Worm (Caenorhabditis elegans): ENCODE data around the gene aagr-1.

DNA sequence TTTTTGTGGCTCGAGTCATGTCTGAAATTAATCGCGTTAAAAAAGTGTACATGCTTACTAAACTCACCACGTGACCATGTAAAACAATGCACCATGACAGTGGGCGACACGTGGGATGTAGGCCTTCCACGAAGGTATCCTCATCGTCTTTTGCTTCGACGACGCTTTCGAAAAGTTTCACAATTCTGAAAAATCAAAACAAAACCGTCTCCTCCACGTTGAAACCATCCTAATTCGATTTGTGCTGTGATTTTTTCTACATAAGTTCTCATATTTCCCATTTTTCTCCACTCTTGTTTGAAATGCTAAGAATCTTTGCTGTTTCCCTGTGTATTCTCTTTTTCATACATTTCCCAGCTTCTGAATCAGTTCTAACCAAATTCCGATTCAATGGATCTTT is 11.7 kb upstream of the aagr-1 start, which contains the start of gene F17E9.3:
- TF ChIP-seq ceh-24 (tag; optimal IDR thresholded peaks at IDR 0.05) (no peak), ets-4 (tag; optimal IDR thresholded peaks at IDR 0.05) (no peak), sox-4 (tag; optimal IDR thresholded peaks at IDR 0.05) (no peak), ceh-31 (tag; optimal IDR thresholded peaks at IDR 0.05) (no peak), pha-4 (tag; optimal IDR thresholded peaks at IDR 0.05) (no peak), ama-1 (optimal IDR thresholded peaks at IDR 0.05) (no peak), hlh-30 (tag; optimal IDR thresholded peaks at IDR 0.05; ENCODE audit: insufficient read depth) (no peak), T23F11.4 (GFP tag; optimal IDR thresholded peaks at IDR 0.05) (no peak), elt-2 (tag; optimal IDR thresholded peaks at IDR 0.05) (no peak)
